Fruit fly (Drosophila melanogaster) whole organism, adult: Measurements from ENCODE around the gene natalisin.

Source experiments
- CG11617 ChIP-seq: fragments of 200-800 bp; sonication (Bioruptor generic); optimal IDR thresholded peaks from 2 replicates; lab custom pipeline; 2017; ENCODE audit warnings: mild to moderate bottlenecking, missing biosample characterization, missing genetic modification reagents, missing genetic modification characterization
- CG12768 ChIP-seq: fragments of 200-800 bp; sonication (Bioruptor generic); optimal IDR thresholded peaks from 2 replicates; lab custom pipeline; 2017; ENCODE audit warnings: missing biosample characterization, missing genetic modification characterization, mild to moderate bottlenecking, moderate library complexity, missing genetic modification reagents
- CG14711 ChIP-seq: fragments of 200-800 bp; sonication (Bioruptor generic); optimal IDR thresholded peaks from 2 replicates; lab custom pipeline; 2018; ENCODE audit warnings: missing biosample characterization, mild to moderate bottlenecking, missing genetic modification characterization, moderate library complexity
- CG1620 ChIP-seq: fragments of 200-800 bp; sonication (Bioruptor generic); optimal IDR thresholded peaks from 2 replicates; lab custom pipeline; 2016; ENCODE audit warnings: missing biosample characterization, missing genetic modification characterization
- CG33017 ChIP-seq: fragments of 200-800 bp; sonication (Bioruptor generic); optimal IDR thresholded peaks from 2 replicates; lab custom pipeline; 2018; ENCODE audit warnings: missing biosample characterization, mild to moderate bottlenecking, missing genetic modification characterization, moderate library complexity
- CG5204 ChIP-seq: fragments of 200-800 bp; sonication (Bioruptor generic); optimal IDR thresholded peaks from 2 replicates; lab custom pipeline; 2016; ENCODE audit warnings: missing biosample characterization, missing genetic modification characterization
- CG7045 ChIP-seq: fragments of 200-800 bp; sonication (Bioruptor generic); optimal IDR thresholded peaks from 2 replicates; lab custom pipeline; 2017; ENCODE audit warnings: missing biosample characterization, mild to moderate bottlenecking, missing genetic modification characterization
- CG7101 ChIP-seq: fragments of 200-800 bp; sonication (Bioruptor generic); optimal IDR thresholded peaks from 2 replicates; lab custom pipeline; 2018; ENCODE audit warnings: missing biosample characterization, mild to moderate bottlenecking, missing genetic modification characterization, moderate library complexity
- Clk ChIP-seq: fragments of 200-800 bp; sonication (Bioruptor generic); optimal IDR thresholded peaks from 2 replicates; lab custom pipeline; 2017; ENCODE audit warnings: missing biosample characterization, missing genetic modification characterization
- Crg-1 ChIP-seq: fragments of 200-800 bp; sonication (Bioruptor generic); optimal IDR thresholded peaks from 2 replicates; lab custom pipeline; 2016; ENCODE audit warnings: missing biosample characterization, missing genetic modification characterization
- Hr96 ChIP-seq: fragments of 200-800 bp; sonication (Bioruptor generic); optimal IDR thresholded peaks from 2 replicates; lab custom pipeline; 2016; ENCODE audit warnings: missing biosample characterization, missing genetic modification characterization
- Mnt ChIP-seq: fragments of 200-800 bp; sonication (Bioruptor generic); optimal IDR thresholded peaks from 2 replicates; lab custom pipeline; 2016; ENCODE audit warnings: missing biosample characterization, mild to moderate bottlenecking, missing genetic modification characterization
- bab1 ChIP-seq: fragments of 200-800 bp; sonication (Bioruptor generic); optimal IDR thresholded peaks from 3 replicates; lab custom pipeline; 2019; ENCODE audit warnings: missing biosample characterization, mild to moderate bottlenecking, missing genetic modification characterization, moderate library complexity
- cic ChIP-seq: fragments of 200-800 bp; sonication (Bioruptor generic); optimal IDR thresholded peaks from 2 replicates; lab custom pipeline; 2017; ENCODE audit warnings: missing biosample characterization, mild to moderate bottlenecking, missing genetic modification characterization, moderate library complexity
- cnc ChIP-seq, 2 experiments: fragments of >200 bp; optimal IDR thresholded peaks; 2 replicates each; lab custom pipeline; 2017
- kay ChIP-seq: fragments of 200-800 bp; sonication (Bioruptor generic); peaks from one replicate; lab custom pipeline; 2016; ENCODE audit warnings: missing biosample characterization, missing genetic modification characterization, borderline replicate concordance
- ovo ChIP-seq: fragments of 200-800 bp; sonication (Bioruptor generic); optimal IDR thresholded peaks from 2 replicates; lab custom pipeline; 2016; ENCODE audit warnings: missing biosample characterization, missing genetic modification characterization
- pad ChIP-seq: fragments of 200-800 bp; sonication (Bioruptor generic); optimal IDR thresholded peaks from 3 replicates; lab custom pipeline; 2017; ENCODE audit warnings: missing biosample characterization, missing genetic modification characterization, mild to moderate bottlenecking, moderate library complexity, missing genetic modification reagents
- tj ChIP-seq: fragments of 200-800 bp; sonication (Bioruptor generic); optimal IDR thresholded peaks from 3 replicates; lab custom pipeline; 2017; ENCODE audit warnings: missing biosample characterization, mild to moderate bottlenecking, missing genetic modification characterization, moderate library complexity
- toe ChIP-seq: fragments of 200-800 bp; sonication (Bioruptor generic); optimal IDR thresholded peaks from 2 replicates; lab custom pipeline; 2016; ENCODE audit warnings: missing biosample characterization, missing genetic modification characterization

The natalisin gene

DNA sequence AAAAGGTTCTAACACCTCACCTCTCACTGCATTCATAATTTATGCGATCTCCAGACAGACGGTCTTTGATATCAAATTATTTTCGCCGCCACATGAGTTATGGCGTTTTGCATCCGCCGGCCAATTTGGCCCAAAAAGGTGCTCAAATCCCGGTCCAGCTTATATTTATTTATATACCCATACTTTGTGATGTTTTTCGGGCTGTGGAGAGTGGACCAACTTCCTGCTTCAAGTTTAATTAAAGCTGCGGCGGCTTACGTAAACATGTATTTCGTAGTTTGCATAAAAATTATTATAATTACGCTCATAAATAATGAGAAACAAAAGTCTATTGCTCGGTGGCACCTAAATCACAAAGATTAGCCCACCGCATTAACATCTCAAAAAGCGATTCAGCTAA is 46.8 kb downstream of the natalisin start:
- TF ChIP-seq tj (GFP tag; lab: Kevin White, UChicago) (no peak), CG12768 (GFP tag; lab: Kevin White, UChicago) (no peak), CG33017 (tag; lab: Kevin White, UChicago) (no peak), CG7101 (tag; lab: Kevin White, UChicago) (no peak), Mnt (no peak), cic (GFP tag; lab: Kevin White, UChicago) (no peak), Clk (GFP tag; lab: Kevin White, UChicago) (no peak), Hr96 (GFP tag; lab: Kevin White, UChicago) (no peak), CG7045 (GFP tag; lab: Kevin White, UChicago) (no peak), ovo (GFP tag; lab: Kevin White, UChicago) (no peak), pad (GFP tag; lab: Kevin White, UChicago) (no peak), CG1620 (no peak), toe (GFP tag; lab: Kevin White, UChicago) (no peak), CG11617 (no peak), bab1 (GFP tag; lab: Kevin White, UChicago) (no peak), cnc (optimal IDR thresholded peaks at IDR 0.05; lab: Kevin White, UChicago) (no peak), kay (GFP tag; lab: Kevin White, UChicago) (no peak), CG14711 (tag; lab: Kevin White, UChicago) (no peak), CG5204 (GFP tag; lab: Kevin White, UChicago) (no peak)

DNA sequence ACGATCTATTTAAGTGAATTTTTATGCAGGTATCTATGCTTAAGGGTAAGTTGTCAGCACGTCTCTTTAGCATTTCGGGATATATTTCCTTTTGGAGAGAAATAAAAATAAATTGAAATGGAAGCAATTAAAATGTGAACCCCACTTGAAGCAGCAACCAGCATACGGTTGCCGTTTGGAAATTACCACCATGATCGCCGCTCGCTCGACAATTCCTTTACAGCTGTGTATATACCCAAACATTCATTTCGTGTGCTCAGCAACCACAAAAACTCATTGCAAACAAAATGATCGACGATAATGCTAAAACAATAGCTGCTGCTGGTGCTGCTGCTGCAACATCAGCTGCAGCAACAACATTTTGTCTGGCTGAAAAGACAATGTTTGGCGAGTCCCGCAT is 47.9 kb downstream of the natalisin start:
- TF ChIP-seq CG7101 (tag; lab: Kevin White, UChicago) (no peak), CG7045 (GFP tag; lab: Kevin White, UChicago) (no peak), Hr96 (GFP tag; lab: Kevin White, UChicago) (no peak), CG33017 (tag; lab: Kevin White, UChicago) (no peak), cic (GFP tag; lab: Kevin White, UChicago) (no peak), tj (GFP tag; lab: Kevin White, UChicago) (no peak), ovo (GFP tag; lab: Kevin White, UChicago) (no peak), CG14711 (tag; lab: Kevin White, UChicago) (no peak), kay (GFP tag; lab: Kevin White, UChicago) (no peak)

DNA sequence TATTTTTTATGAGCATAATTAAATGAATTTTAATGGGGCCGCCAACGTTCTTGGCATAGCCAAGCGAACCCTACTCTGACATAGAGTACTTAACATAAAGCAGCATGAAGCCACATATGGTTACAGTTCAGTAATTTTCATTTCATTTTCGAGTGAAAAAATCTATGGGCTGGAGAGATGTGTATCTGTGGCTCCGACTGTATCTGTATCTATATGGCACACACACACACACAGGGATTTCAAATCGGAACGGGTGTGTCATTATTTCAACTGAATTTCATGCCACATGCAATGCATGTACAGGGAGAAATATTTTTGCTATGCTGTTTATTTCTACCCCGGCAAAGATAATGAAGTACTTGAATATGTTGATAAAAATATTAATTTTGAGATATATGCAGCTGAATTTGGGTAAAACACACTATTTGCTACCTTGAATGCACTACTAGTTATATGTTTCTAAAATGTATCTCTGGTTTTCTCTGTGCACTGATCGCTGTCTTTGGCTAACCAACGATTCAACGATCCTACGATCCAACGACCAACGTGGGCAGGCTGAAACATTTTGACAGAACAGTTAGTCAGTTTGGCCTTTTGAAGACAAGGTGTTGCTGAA is 48.9 kb downstream of the natalisin start:
- TF ChIP-seq pad (GFP tag; lab: Kevin White, UChicago), result no peak

DNA sequence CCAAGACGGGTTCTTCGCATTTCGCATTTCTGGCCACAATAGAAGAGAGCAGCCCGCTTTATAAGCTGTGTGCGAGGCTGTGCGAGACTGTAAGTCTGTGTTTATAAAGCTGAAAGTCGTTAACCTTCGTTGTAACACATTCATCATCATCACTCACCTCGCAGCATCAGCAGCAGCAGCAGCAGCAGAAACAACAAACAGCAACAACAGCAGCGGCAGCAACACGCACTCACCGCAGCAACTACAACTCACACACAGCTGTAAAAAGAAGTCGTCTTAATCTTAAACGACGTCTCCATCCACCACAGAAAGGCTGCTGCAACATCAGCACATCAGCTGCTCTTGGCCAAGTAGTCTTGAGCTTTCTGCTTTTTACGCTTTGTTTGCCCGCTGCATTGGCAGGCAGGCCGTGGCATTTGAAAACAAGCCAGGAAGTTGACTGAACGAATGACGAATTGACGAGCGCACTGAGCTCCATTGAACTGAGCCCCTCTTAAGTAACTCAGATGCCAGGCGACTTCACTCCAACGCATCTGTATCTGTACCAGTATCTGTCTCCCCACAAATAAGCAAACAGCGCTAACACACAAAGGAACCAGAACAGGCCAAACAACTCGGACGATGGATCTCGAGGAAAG is 50.4 kb downstream of the natalisin start:
- TF ChIP-seq Clk (GFP tag; lab: Kevin White, UChicago) (no peak), cnc (optimal IDR thresholded peaks at IDR 0.05; lab: Kevin White, UChicago) (no peak), tj (GFP tag; lab: Kevin White, UChicago) (no peak), toe (GFP tag; lab: Kevin White, UChicago) (no peak), Crg-1 (GFP tag; lab: Kevin White, UChicago) (no peak), CG14711 (tag; lab: Kevin White, UChicago) (no peak), CG33017 (tag; lab: Kevin White, UChicago) (no peak), CG12768 (GFP tag; lab: Kevin White, UChicago) (no peak), Hr96 (GFP tag; lab: Kevin White, UChicago) (no peak), CG1620 (no peak), CG11617 (no peak), CG7045 (GFP tag; lab: Kevin White, UChicago) (no peak), kay (GFP tag; lab: Kevin White, UChicago) (no peak), cic (GFP tag; lab: Kevin White, UChicago) (no peak), CG5204 (GFP tag; lab: Kevin White, UChicago) (no peak), CG7101 (tag; lab: Kevin White, UChicago) (no peak), ovo (GFP tag; lab: Kevin White, UChicago) (no peak), pad (GFP tag; lab: Kevin White, UChicago) (no peak)

DNA sequence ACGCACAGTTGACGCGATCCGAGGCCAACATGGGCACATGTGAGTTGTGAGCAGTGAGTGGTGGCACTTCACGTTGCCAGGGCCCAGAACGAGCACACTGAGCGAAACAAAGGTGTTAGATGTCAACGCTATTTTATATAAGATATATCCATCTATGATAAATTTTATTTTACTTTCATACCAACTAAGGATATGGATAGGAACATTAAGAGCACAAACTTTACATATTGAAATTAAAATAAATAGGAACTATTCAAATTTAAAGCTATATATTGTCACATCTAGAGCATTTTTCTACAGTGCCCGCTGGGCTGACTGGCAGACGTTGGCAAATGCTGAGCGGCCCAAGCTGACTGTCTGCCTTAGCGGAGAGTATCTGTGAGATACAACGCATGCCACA is 51.3 kb downstream of the natalisin start:
- TF ChIP-seq cic (GFP tag; lab: Kevin White, UChicago), result no peak
- no peak for TF ChIP-seq CG33017 (tag; lab: Kevin White, UChicago)

DNA sequence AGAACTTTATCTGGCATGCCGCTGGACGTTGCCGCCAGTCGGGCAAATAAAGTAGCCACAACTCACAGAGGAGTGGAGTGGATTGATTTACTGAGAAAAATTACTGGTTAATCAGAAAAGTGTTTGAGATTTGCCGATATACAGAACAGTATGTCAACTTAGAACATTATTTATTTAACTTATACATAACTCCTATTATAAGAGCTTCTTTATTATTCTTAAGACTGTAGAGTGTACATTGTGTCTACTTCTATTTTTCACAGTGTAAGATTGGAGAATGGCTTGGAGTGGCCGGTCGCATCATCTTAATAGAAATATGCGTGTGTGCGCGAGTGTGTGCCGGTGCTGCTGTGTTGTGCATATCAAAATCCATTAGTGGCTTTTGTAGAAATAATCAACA is 52.2 kb downstream of the natalisin start:
- TF ChIP-seq CG11617 (no peak), ovo (GFP tag; lab: Kevin White, UChicago) (no peak), Hr96 (GFP tag; lab: Kevin White, UChicago) (no peak), cic (GFP tag; lab: Kevin White, UChicago) (no peak), toe (GFP tag; lab: Kevin White, UChicago) (no peak), Clk (GFP tag; lab: Kevin White, UChicago) (no peak), cnc (optimal IDR thresholded peaks at IDR 0.05; lab: Kevin White, UChicago) (no peak), CG5204 (GFP tag; lab: Kevin White, UChicago) (no peak), bab1 (GFP tag; lab: Kevin White, UChicago) (no peak), CG7101 (tag; lab: Kevin White, UChicago) (no peak), CG14711 (tag; lab: Kevin White, UChicago) (no peak), Mnt (no peak), pad (GFP tag; lab: Kevin White, UChicago) (no peak), kay (GFP tag; lab: Kevin White, UChicago) (no peak), CG1620 (no peak), CG33017 (tag; lab: Kevin White, UChicago) (no peak), CG12768 (GFP tag; lab: Kevin White, UChicago) (no peak), tj (GFP tag; lab: Kevin White, UChicago) (no peak), Crg-1 (GFP tag; lab: Kevin White, UChicago) (no peak), CG7045 (GFP tag; lab: Kevin White, UChicago) (no peak)
